Worm (Caenorhabditis elegans) whole organism, L2 larva: Measurements from ENCODE around the gene ZK1098.11.

Source experiments
- alr-1 ChIP-seq: fragments of 150-350 bp; optimal IDR thresholded peaks from 2 replicates; lab custom pipeline; 2014; ENCODE audit warnings: missing biosample characterization, missing genetic modification characterization
- egl-27 ChIP-seq: sonication (generic microtip); optimal IDR thresholded peaks from 3 replicates; lab custom pipeline; 2017; ENCODE audit warnings: missing biosample characterization, missing genetic modification reagents, missing genetic modification characterization
- lin-13 ChIP-seq: fragments of 150-350 bp; optimal IDR thresholded peaks from 2 replicates; lab custom pipeline; 2014; ENCODE audit warnings: missing biosample characterization, missing genetic modification reagents, missing genetic modification characterization
- mab-5 ChIP-seq: fragments of 150-350 bp; optimal IDR thresholded peaks from 2 replicates; lab custom pipeline; 2014; ENCODE audit warnings: missing biosample characterization, missing genetic modification characterization
- nhr-23 ChIP-seq: fragments of 150-350 bp; optimal IDR thresholded peaks from 2 replicates; lab custom pipeline; 2014; ENCODE audit warnings: missing biosample characterization, missing genetic modification reagents, missing genetic modification characterization
- nhr-77 ChIP-seq: fragments of 150-350 bp; optimal IDR thresholded peaks from 2 replicates; lab custom pipeline; 2014; ENCODE audit warnings: missing biosample characterization, missing genetic modification characterization
- snpc-4 ChIP-seq: fragments of 150-350 bp; optimal IDR thresholded peaks from 2 replicates; lab custom pipeline; 2014; ENCODE audit warnings: missing biosample characterization, missing genetic modification characterization

ce11 chrIII:9546016-9546659 lies 10.3 kb upstream of the ZK1098.11 start, which contains the start of gene unc-16:
- peak; percentile 69 for TF ChIP-seq lin-13 (GFP tag; lab: Kevin White, UChicago)
- no peak for TF ChIP-seq nhr-77 (tag; lab: Kevin White, UChicago)
- no peak for TF ChIP-seq alr-1 (tag; lab: Kevin White, UChicago)
- TF ChIP-seq nhr-23 (tag; lab: Kevin White, UChicago) = no peak
- TF ChIP-seq mab-5 (tag; lab: Kevin White, UChicago) = peak; percentile 80
- peak; percentile 73 for TF ChIP-seq egl-27 (tag; lab: Kevin White, UChicago)
- TF ChIP-seq snpc-4 (tag; lab: Kevin White, UChicago) = peak; percentile 83
